Worm (Caenorhabditis elegans) whole organism, midembryonic: ENCODE data around the gene lgc-10.

ENCODE experiments used
- T22C8.4 ChIP-seq: fragments of 200-800 bp; sonication (Bioruptor generic); IDR thresholded peaks from 2 replicates; pipeline ENCODE4 v1.3.6; 2022; ENCODE audit warnings: missing genetic modification characterization, missing compliant biosample characterization
- cog-1 ChIP-seq: sonication (generic microtip); optimal IDR thresholded peaks from 2 replicates; lab custom pipeline; 2016; ENCODE audit warnings: missing genetic modification characterization, missing compliant biosample characterization
- flt-1 ChIP-seq: fragments of 200-800 bp; sonication (Bioruptor generic); IDR thresholded peaks from 2 replicates; pipeline ENCODE4 v1.3.6; 2022; ENCODE audit warnings: missing genetic modification characterization, missing compliant biosample characterization
- klf-2 ChIP-seq: fragments of 200-800 bp; sonication (Bioruptor generic); conservative IDR thresholded peaks from 2 replicates; pipeline ENCODE4 v1.3.6; 2022; ENCODE audit warnings: missing genetic modification reagents, missing genetic modification characterization, missing compliant biosample characterization
- med-1 ChIP-seq: sonication (generic microtip); optimal IDR thresholded peaks from 2 replicates; lab custom pipeline; 2017; ENCODE audit warnings: missing genetic modification characterization, mild to moderate bottlenecking, missing compliant biosample characterization, antibody characterized with exemption, missing genetic modification reagents; ENCODE audit not compliant: insufficient read depth
- ref-1 ChIP-seq: fragments of 200-800 bp; sonication (Bioruptor generic); conservative IDR thresholded peaks from 2 replicates; pipeline ENCODE4 v1.3.6; 2022; ENCODE audit warnings: missing genetic modification reagents, missing genetic modification characterization, missing compliant biosample characterization
- tab-1 ChIP-seq: fragments of 200-800 bp; sonication (Bioruptor generic); IDR thresholded peaks from 2 replicates; pipeline ENCODE4 v1.3.6; 2022; ENCODE audit warnings: missing genetic modification characterization, missing compliant biosample characterization
- ztf-23 ChIP-seq: fragments of 200-800 bp; sonication (Bioruptor generic); IDR thresholded peaks from 2 replicates; pipeline ENCODE4 v1.3.6; 2022; ENCODE audit warnings: missing genetic modification reagents, missing genetic modification characterization, missing compliant biosample characterization
- ztf-29 ChIP-seq: fragments of 200-800 bp; sonication (Bioruptor generic); IDR thresholded peaks from 2 replicates; pipeline ENCODE4 v1.3.6; 2022; ENCODE audit warnings: missing genetic modification reagents, missing genetic modification characterization, missing compliant biosample characterization

The lgc-10 gene

ce11 chrIV:6438051-6438450, 19.3 kb downstream of the lgc-10 start, which contains the start of gene dlc-5:
Gene dlc-5, plus strand, starts transcription at chrIV:6438204.
- TF ChIP-seq med-1 (GFP tag; lab: Kevin White, UChicago) (no peak), T22C8.4 (no peak)

ce11 chrIV:6433424-6433823, 23.9 kb downstream of the lgc-10 start:
- TF ChIP-seq med-1 (GFP tag; lab: Kevin White, UChicago): no peak
- TF ChIP-seq klf-2 (GFP tag; lab: Robert Waterston, UW): no peak

- TF ChIP-seq ztf-23 (GFP tag; lab: Robert Waterston, UW): no peak
- no peak for TF ChIP-seq tab-1 (GFP tag; lab: Robert Waterston, UW)
- no peak for TF ChIP-seq ref-1 (GFP tag; lab: Robert Waterston, UW)
- TF ChIP-seq cog-1 (tag; lab: Kevin White, UChicago): no peak
- TF ChIP-seq ztf-29: no peak
- TF ChIP-seq flt-1 (GFP tag; lab: Robert Waterston, UW): no peak
- TF ChIP-seq T22C8.4: no peak
- no peak for TF ChIP-seq klf-2 (GFP tag; lab: Robert Waterston, UW)
- no peak for TF ChIP-seq med-1 (GFP tag; lab: Kevin White, UChicago)
Observed at ce11 chrIV:6432375-6432774, 25.0 kb downstream of the lgc-10 start.

ce11 chrIV:6431582-6431981, 25.8 kb downstream of the lgc-10 start, which contains the start of gene acp-7:
Gene acp-7, minus strand, starts transcription at chrIV:6431682.
- TF ChIP-seq med-1 (GFP tag; lab: Kevin White, UChicago) (no peak), flt-1 (GFP tag; lab: Robert Waterston, UW) (no peak), klf-2 (GFP tag; lab: Robert Waterston, UW) (no peak), ztf-23 (GFP tag; lab: Robert Waterston, UW) (no peak), T22C8.4 (no peak), tab-1 (GFP tag; lab: Robert Waterston, UW) (no peak), ztf-29 (no peak), cog-1 (tag; lab: Kevin White, UChicago) (no peak), ref-1 (GFP tag; lab: Robert Waterston, UW) (no peak)

ce11 chrIV:6427223-6427622, 30.1 kb downstream of the lgc-10 start:
- TF ChIP-seq T22C8.4 (no peak), med-1 (GFP tag; lab: Kevin White, UChicago) (no peak), flt-1 (GFP tag; lab: Robert Waterston, UW) (no peak), cog-1 (tag; lab: Kevin White, UChicago) (no peak), ref-1 (GFP tag; lab: Robert Waterston, UW) (no peak), klf-2 (GFP tag; lab: Robert Waterston, UW) (no peak), ztf-23 (GFP tag; lab: Robert Waterston, UW) (no peak), tab-1 (GFP tag; lab: Robert Waterston, UW) (no peak), ztf-29 (no peak)

- TF ChIP-seq ztf-29 (no peak), tab-1 (GFP tag; lab: Robert Waterston, UW) (no peak), T22C8.4 (no peak), cog-1 (tag; lab: Kevin White, UChicago) (no peak), med-1 (GFP tag; lab: Kevin White, UChicago) (no peak), flt-1 (GFP tag; lab: Robert Waterston, UW) (no peak), ztf-23 (GFP tag; lab: Robert Waterston, UW) (no peak), ref-1 (GFP tag; lab: Robert Waterston, UW) (no peak)
Observed at ce11 chrIV:6426089-6426715, 31.2 kb downstream of the lgc-10 start, which contains the start of gene acp-6. Gene acp-6, minus strand, starts transcription at chrIV:6426139.

- TF ChIP-seq ztf-23 (GFP tag; lab: Robert Waterston, UW) (no peak), klf-2 (GFP tag; lab: Robert Waterston, UW) (no peak), ref-1 (GFP tag; lab: Robert Waterston, UW) (no peak), flt-1 (GFP tag; lab: Robert Waterston, UW) (no peak), T22C8.4 (no peak), cog-1 (tag; lab: Kevin White, UChicago) (no peak), tab-1 (GFP tag; lab: Robert Waterston, UW) (no peak), med-1 (GFP tag; lab: Kevin White, UChicago) (no peak), ztf-29 (no peak)
Observed at ce11 chrIV:6421183-6421635, 36.2 kb downstream of the lgc-10 start, which contains the start of gene puf-11. Gene puf-11, plus strand, starts transcription at chrIV:6421585.

- TF ChIP-seq cog-1 (tag; lab: Kevin White, UChicago) (no peak), klf-2 (GFP tag; lab: Robert Waterston, UW) (no peak), ztf-29 (no peak), ref-1 (GFP tag; lab: Robert Waterston, UW) (no peak)
Observed at ce11 chrIV:6419031-6419582, 38.3 kb downstream of the lgc-10 start, which contains the start of the genes Y73B6BL.23 and htp-2. Gene Y73B6BL.23, minus strand, starts transcription at chrIV:6419081. Gene htp-2, plus strand, starts transcription at chrIV:6419522.

- TF ChIP-seq med-1 (GFP tag; lab: Kevin White, UChicago): no peak
- TF ChIP-seq ref-1 (GFP tag; lab: Robert Waterston, UW): no peak
- TF ChIP-seq ztf-29: no peak
- TF ChIP-seq T22C8.4: no peak
- no peak for TF ChIP-seq cog-1 (tag; lab: Kevin White, UChicago)
- no peak for TF ChIP-seq flt-1 (GFP tag; lab: Robert Waterston, UW)
- TF ChIP-seq klf-2 (GFP tag; lab: Robert Waterston, UW): no peak
- TF ChIP-seq tab-1 (GFP tag; lab: Robert Waterston, UW): no peak
- TF ChIP-seq ztf-23 (GFP tag; lab: Robert Waterston, UW): no peak
Observed at ce11 chrIV:6417612-6418011, 39.8 kb downstream of the lgc-10 start.
